Fruit fly (Drosophila melanogaster) whole organism, wandering third instar larva: ENCODE data around the gene TMEM216.

Source experiments
- CG9705 ChIP-seq: fragments of 200-800 bp; sonication (Bioruptor generic); optimal IDR thresholded peaks from 2 replicates; lab custom pipeline; 2018; ENCODE audit warnings: missing biosample characterization, mild to moderate bottlenecking, missing genetic modification characterization
- GATAd ChIP-seq: sonication (Bioruptor generic); optimal IDR thresholded peaks from 2 replicates; lab custom pipeline; 2016; ENCODE audit warnings: missing biosample characterization, missing genetic modification characterization
- HLH106 ChIP-seq: fragments of 200-800 bp; optimal IDR thresholded peaks from 3 replicates; lab custom pipeline; 2019; ENCODE audit warnings: missing biosample characterization, mild to moderate bottlenecking, missing genetic modification characterization, moderate library complexity
- Hr83 ChIP-seq: fragments of 200-300 bp; sonication (Bioruptor generic); optimal IDR thresholded peaks from 2 replicates; lab custom pipeline; 2016; ENCODE audit warnings: missing biosample characterization, mild to moderate bottlenecking, missing genetic modification characterization, moderate library complexity; ENCODE audit not compliant: poor library complexity, severe bottlenecking
- N ChIP-seq: fragments of >200 bp; optimal IDR thresholded peaks from 2 replicates; lab custom pipeline; 2018; ENCODE audit warnings: missing biosample characterization, missing external identifiers, missing genetic modification characterization
- OdsH ChIP-seq: fragments of 200-800 bp; sonication (Bioruptor generic); optimal IDR thresholded peaks from 2 replicates; lab custom pipeline; 2016; ENCODE audit warnings: missing biosample characterization, mild to moderate bottlenecking, missing genetic modification characterization
- Rel ChIP-seq, 2 experiments: fragments of 200-800 bp; sonication (Bioruptor generic) in 1 of 2; optimal IDR thresholded peaks; 2 replicates in 1 of 2; 3 replicates in 1 of 2; lab custom pipeline; 2016 to 2019; ENCODE audit warnings: mild to moderate bottlenecking in 2 of 2, missing biosample characterization in 2 of 2, missing genetic modification characterization in 2 of 2, moderate library complexity in 1 of 2
- Sp1 ChIP-seq: fragments of 200-800 bp; sonication (Bioruptor generic); optimal IDR thresholded peaks from 3 replicates; lab custom pipeline; 2019; ENCODE audit warnings: missing biosample characterization, mild to moderate bottlenecking, missing genetic modification characterization, moderate library complexity
- br ChIP-seq: fragments of 200-800 bp; sonication (Bioruptor generic); optimal IDR thresholded peaks from 2 replicates; lab custom pipeline; 2016; ENCODE audit warnings: missing biosample characterization, missing genetic modification characterization
- lola ChIP-seq: fragments of >200 bp; optimal IDR thresholded peaks from 2 replicates; lab custom pipeline; 2017; ENCODE audit warnings: missing biosample characterization, missing genetic modification characterization
- pan ChIP-seq: fragments of >200 bp; optimal IDR thresholded peaks from 2 replicates; lab custom pipeline; 2017
- psq ChIP-seq: fragments of 200-800 bp; sonication (Bioruptor generic); optimal IDR thresholded peaks from 3 replicates; lab custom pipeline; 2017; ENCODE audit warnings: missing biosample characterization, mild to moderate bottlenecking, missing genetic modification characterization, moderate library complexity
- usp ChIP-seq: fragments of >200 bp; optimal IDR thresholded peaks from 2 replicates; lab custom pipeline; 2017; ENCODE audit warnings: missing biosample characterization, missing genetic modification characterization

DNA sequence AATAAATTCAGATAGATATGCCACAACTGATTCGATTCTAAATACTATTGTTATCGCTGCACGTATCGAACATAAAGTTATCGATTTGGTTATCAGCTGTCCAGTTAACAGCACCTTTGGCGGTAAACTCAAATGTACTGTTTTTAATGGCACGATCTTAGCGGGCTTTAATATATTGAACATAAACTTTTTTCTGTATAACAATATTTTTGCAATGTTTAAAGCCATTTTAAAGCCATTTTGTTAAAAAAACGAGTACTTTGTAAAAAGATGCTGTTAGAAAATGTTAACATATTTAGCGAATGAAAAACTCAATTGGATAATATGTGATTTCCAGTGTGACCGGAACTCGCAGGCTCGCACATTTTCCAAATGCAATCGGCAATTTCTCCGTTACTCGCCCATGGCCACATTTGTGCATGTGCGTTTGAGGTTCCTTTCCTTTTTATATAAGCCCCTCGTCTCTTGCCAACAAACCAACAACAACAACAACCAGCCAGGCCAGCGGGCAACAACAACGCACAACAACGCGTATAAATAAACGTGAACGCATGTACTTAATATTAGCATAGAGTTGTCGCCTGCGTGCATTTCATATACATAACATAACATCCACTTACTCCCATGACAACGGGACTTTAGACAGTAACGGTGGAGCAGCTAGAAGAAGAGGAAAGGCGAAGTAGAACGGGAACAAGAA, at the start of gene TMEM216:
- TF ChIP-seq Hr83 (GFP tag; lab: Kevin White, UChicago) = no peak
- TF ChIP-seq pan = no peak
- no peak for TF ChIP-seq CG9705 (GFP tag; lab: Kevin White, UChicago)
- TF ChIP-seq usp = no peak
- TF ChIP-seq N (GFP tag; lab: Kevin White, UChicago) = no peak
- TF ChIP-seq lola (GFP tag; lab: Kevin White, UChicago) = no peak
- TF ChIP-seq psq (GFP tag; lab: Kevin White, UChicago) = peak; percentile 2
- TF ChIP-seq Sp1 (GFP tag; lab: Kevin White, UChicago) = no peak
- no peak for TF ChIP-seq OdsH
- TF ChIP-seq GATAd (GFP tag; lab: Kevin White, UChicago) = no peak
- TF ChIP-seq HLH106 = no peak
- no peak for TF ChIP-seq br (GFP tag; lab: Kevin White, UChicago)
- no peak for TF ChIP-seq Rel (GFP tag; optimal IDR thresholded peaks at IDR 0.05; lab: Kevin White, UChicago)
- TF ChIP-seq Rel (tag; optimal IDR thresholded peaks at IDR 0.05; lab: Kevin White, UChicago) = peak; percentile 58
